Worm (Caenorhabditis elegans): ENCODE results near the gene R193.1.

The R193.1 gene

ce11 chrX:1162019-1162418, 7.3 kb downstream of the R193.1 start, which contains the start of gene tmc-1:
tmc-1 (plus strand) TSS chrX:1162207.
- TF ChIP-seq unc-62 (GFP tag; optimal IDR thresholded peaks at IDR 0.05 in 1 of 2) (peak in 1 of 2 experiments; percentile 93), unc-62 (tag; optimal IDR thresholded peaks at IDR 0.05) (no peak), tra-1 (GFP tag; IDR thresholded peaks at IDR 0.05) (no peak)

ce11 chrX:1167234-1167633, 12.5 kb downstream of the R193.1 start:
- TF ChIP-seq Y48G9A.11 (GFP tag; IDR thresholded peaks at IDR 0.05) (no peak), daf-12 (tag; optimal IDR thresholded peaks at IDR 0.05) (no peak), hif-1 (tag; optimal IDR thresholded peaks at IDR 0.05) (no peak), hlh-11 (tag; optimal IDR thresholded peaks at IDR 0.05) (no peak), lir-3 (tag; optimal IDR thresholded peaks at IDR 0.05) (no peak), R02D3.7 (tag; optimal IDR thresholded peaks at IDR 0.05) (no peak), nhr-28 (tag; optimal IDR thresholded peaks at IDR 0.05) (no peak), F10B5.3 (tag; optimal IDR thresholded peaks at IDR 0.05) (no peak)

ce11 chrX:1171617-1172016, 16.9 kb downstream of the R193.1 start:
- no peak for TF ChIP-seq F10B5.3 (tag; optimal IDR thresholded peaks at IDR 0.05)
- TF ChIP-seq unc-62 (GFP tag; optimal IDR thresholded peaks at IDR 0.05 in 1 of 2) = peak in 1 of 2 experiments; percentile 97
- no peak for TF ChIP-seq unc-62 (tag; optimal IDR thresholded peaks at IDR 0.05)

ce11 chrX:1172024-1172423, 17.3 kb downstream of the R193.1 start:
- no peak for TF ChIP-seq dve-1 (tag; optimal IDR thresholded peaks at IDR 0.05; ENCODE audit: insufficient read depth)
- peak; percentile 72 for TF ChIP-seq set-16 (GFP tag; IDR thresholded peaks at IDR 0.05)

- peak; percentile 67 for TF ChIP-seq aha-1 (tag)
- TF ChIP-seq D1046.2 (GFP tag; IDR thresholded peaks at IDR 0.05) = no peak
- TF ChIP-seq lin-39 (tag; optimal IDR thresholded peaks at IDR 0.05) = no peak
- TF ChIP-seq nhr-237 (tag; optimal IDR thresholded peaks at IDR 0.05) = no peak
These were observed 25.2 kb downstream of the R193.1 start, which contains the start of gene hot-8 for ce11 chrX:1179984-1180383. hot-8 (plus strand) TSS chrX:1180284.

ce11 chrX:1181271-1181958, 26.7 kb downstream of the R193.1 start:
- TF ChIP-seq nhr-28 (tag; optimal IDR thresholded peaks at IDR 0.05) (no peak), nhr-6 (tag; optimal IDR thresholded peaks at IDR 0.05) (no peak), set-16 (GFP tag; IDR thresholded peaks at IDR 0.05) (peak; percentile 48), egl-43 (GFP tag; IDR thresholded peaks at IDR 0.05) (peak; percentile 55; the same call in 1 of the 2 replicates), aha-1 (tag) (peak; percentile 24), lin-15B (tag; optimal IDR thresholded peaks at IDR 0.05) (no peak)

ce11 chrX:1183258-1183657, 28.5 kb downstream of the R193.1 start:
- TF ChIP-seq dmd-8 (GFP tag; IDR thresholded peaks at IDR 0.05) (no peak), daf-16 (GFP tag; optimal IDR thresholded peaks at IDR 0.05) (peak in 1 of 2 experiments; percentile 27), daf-16 (tag; optimal IDR thresholded peaks at IDR 0.05) (no peak), unc-62 (GFP tag; optimal IDR thresholded peaks at IDR 0.05 in 1 of 2) (peak in 1 of 2 experiments; percentile 77), unc-62 (tag; optimal IDR thresholded peaks at IDR 0.05) (no peak)

ce11 chrX:1183985-1184384, 29.2 kb downstream of the R193.1 start:
- no peak for TF ChIP-seq zag-1 (tag; optimal IDR thresholded peaks at IDR 0.05)
- TF ChIP-seq aha-1 (tag) = peak; percentile 93

- TF ChIP-seq ZK546.5 (tag; optimal IDR thresholded peaks at IDR 0.05) = no peak
- TF ChIP-seq hmg-1.1 (GFP tag; IDR thresholded peaks at IDR 0.05) = no peak
- peak; percentile 69 for TF ChIP-seq fkh-10 (GFP tag; optimal IDR thresholded peaks at IDR 0.05)
- peak; percentile 69 for TF ChIP-seq ces-1 (GFP tag; optimal IDR thresholded peaks at IDR 0.05)
- TF ChIP-seq ctbp-1 (GFP tag; IDR thresholded peaks at IDR 0.05) = peak; percentile 57; the same call in 1 of the 2 replicates
These were observed 30.7 kb downstream of the R193.1 start for ce11 chrX:1185474-1185873.

Data from whole organism, L4 larva.